Worm (Caenorhabditis elegans) whole organism, mixed stage, embryonic: ENCODE results near the gene C36A4.10.
A peak's percentile ranks its signal among the peaks of the same experiment; 100 is the strongest.

Experiments used
- M03D4.4 ChIP-seq: sonication (generic microtip); optimal IDR thresholded peaks from 2 replicates; lab custom pipeline; 2017; ENCODE audit warnings: mild to moderate bottlenecking, missing genetic modification characterization, missing compliant biosample characterization
- bed-3 ChIP-seq: fragments of 200-800 bp; sonication (Bioruptor generic); optimal IDR thresholded peaks from 3 replicates; lab custom pipeline; 2018; ENCODE audit warnings: mild to moderate bottlenecking, missing genetic modification characterization, moderate library complexity, missing compliant biosample characterization
- blmp-1 ChIP-seq: fragments of 150-350 bp; optimal IDR thresholded peaks from 2 replicates; lab custom pipeline; 2014; ENCODE audit warnings: missing biosample characterization, missing genetic modification characterization
- ceh-39 ChIP-seq: fragments of 150-350 bp; optimal IDR thresholded peaks from 2 replicates; lab custom pipeline; 2014; ENCODE audit warnings: missing biosample characterization, missing genetic modification characterization
- ceh-43 ChIP-seq: fragments of 200-800 bp; sonication (Bioruptor generic); optimal IDR thresholded peaks from 2 replicates; lab custom pipeline; 2018; ENCODE audit warnings: mild to moderate bottlenecking, missing genetic modification characterization, moderate library complexity, missing compliant biosample characterization
- ceh-83 ChIP-seq: fragments of 200-800 bp; sonication (Bioruptor generic); optimal IDR thresholded peaks from 2 replicates; lab custom pipeline; 2018; ENCODE audit warnings: mild to moderate bottlenecking, missing genetic modification characterization, missing compliant biosample characterization
- ces-1 ChIP-seq: fragments of 150-350 bp; optimal IDR thresholded peaks from 2 replicates; lab custom pipeline; 2014; ENCODE audit warnings: missing biosample characterization, missing genetic modification reagents, missing genetic modification characterization
- cnd-1 ChIP-seq: fragments of 200-800 bp; sonication (Bioruptor generic); optimal IDR thresholded peaks from 2 replicates; lab custom pipeline; 2018; ENCODE audit warnings: mild to moderate bottlenecking, missing genetic modification characterization, missing compliant biosample characterization
- drap-1 ChIP-seq: fragments of 200-800 bp; sonication (Bioruptor generic); optimal IDR thresholded peaks from 3 replicates; lab custom pipeline; 2018; ENCODE audit warnings: mild to moderate bottlenecking, missing genetic modification characterization, missing compliant biosample characterization
- elt-1 ChIP-seq: sonication (generic microtip); optimal IDR thresholded peaks from 2 replicates; lab custom pipeline; 2017; ENCODE audit warnings: missing genetic modification characterization, mild to moderate bottlenecking, missing compliant biosample characterization, antibody characterized with exemption, moderate library complexity, borderline replicate concordance; ENCODE audit not compliant: insufficient read depth
- elt-3 ChIP-seq: fragments of 150-350 bp; optimal IDR thresholded peaks from 2 replicates; lab custom pipeline; 2014; ENCODE audit warnings: missing biosample characterization, missing genetic modification characterization
- flh-1 ChIP-seq: fragments of 200-800 bp; sonication (Bioruptor generic); optimal IDR thresholded peaks from 2 replicates; lab custom pipeline; 2018; ENCODE audit warnings: mild to moderate bottlenecking, missing genetic modification characterization, moderate library complexity, missing compliant biosample characterization
- ham-2 ChIP-seq: fragments of 200-800 bp; sonication (Bioruptor generic); optimal IDR thresholded peaks from 2 replicates; lab custom pipeline; 2018; ENCODE audit warnings: mild to moderate bottlenecking, missing genetic modification characterization, missing compliant biosample characterization
- hlh-1 ChIP-seq: fragments of 150-350 bp; optimal IDR thresholded peaks from 2 replicates; lab custom pipeline; 2014; ENCODE audit warnings: missing biosample characterization, missing genetic modification reagents, missing genetic modification characterization
- lin-32 ChIP-seq: fragments of 200-800 bp; sonication (Bioruptor generic); optimal IDR thresholded peaks from 2 replicates; lab custom pipeline; 2018; ENCODE audit warnings: mild to moderate bottlenecking, missing genetic modification characterization, missing compliant biosample characterization
- lsy-2 ChIP-seq: fragments of 150-350 bp; optimal IDR thresholded peaks from 2 replicates; lab custom pipeline; 2014; ENCODE audit warnings: missing biosample characterization, missing genetic modification characterization
- mab-5 ChIP-seq: fragments of 150-350 bp; optimal IDR thresholded peaks from 2 replicates; lab custom pipeline; 2014; ENCODE audit warnings: missing biosample characterization, missing genetic modification characterization
- mep-1 ChIP-seq: fragments of 150-350 bp; optimal IDR thresholded peaks from 2 replicates; lab custom pipeline; 2017; ENCODE audit warnings: missing biosample characterization, missing genetic modification reagents, missing genetic modification characterization, inconsistent platforms
- mls-2 ChIP-seq: sonication (generic microtip); optimal IDR thresholded peaks from 2 replicates; lab custom pipeline; 2016; ENCODE audit warnings: mild to moderate bottlenecking, missing genetic modification characterization, moderate library complexity, missing compliant biosample characterization
- nhr-12 ChIP-seq: fragments of 150-350 bp; optimal IDR thresholded peaks from 2 replicates; lab custom pipeline; 2014; ENCODE audit warnings: missing biosample characterization, missing genetic modification characterization
- nhr-2 ChIP-seq: fragments of 150-350 bp; optimal IDR thresholded peaks from 2 replicates; lab custom pipeline; 2014; ENCODE audit warnings: missing biosample characterization, missing genetic modification characterization
- nhr-237 ChIP-seq: fragments of 150-350 bp; optimal IDR thresholded peaks from 2 replicates; lab custom pipeline; 2014; ENCODE audit warnings: missing biosample characterization, missing genetic modification characterization
- nhr-76 ChIP-seq: sonication (generic microtip); optimal IDR thresholded peaks from 2 replicates; lab custom pipeline; 2017; ENCODE audit warnings: missing biosample characterization, missing genetic modification characterization
- pha-4 ChIP-seq: fragments of 150-350 bp; optimal IDR thresholded peaks from 2 replicates; lab custom pipeline; 2018; ENCODE audit warnings: missing biosample characterization, missing genetic modification reagents, missing genetic modification characterization
- snpc-4 ChIP-seq: fragments of 150-350 bp; optimal IDR thresholded peaks from 2 replicates; lab custom pipeline; 2014; ENCODE audit warnings: missing biosample characterization, missing genetic modification characterization
- sptf-1 ChIP-seq: sonication (generic microtip); optimal IDR thresholded peaks from 2 replicates; lab custom pipeline; 2017; ENCODE audit warnings: mild to moderate bottlenecking, missing genetic modification characterization, moderate library complexity, missing compliant biosample characterization
- tbx-8 ChIP-seq: fragments of 200-800 bp; sonication (Bioruptor generic); optimal IDR thresholded peaks from 2 replicates; lab custom pipeline; 2018; ENCODE audit warnings: mild to moderate bottlenecking, missing genetic modification characterization, moderate library complexity, missing compliant biosample characterization
- unc-120 ChIP-seq: sonication (generic microtip); optimal IDR thresholded peaks from 2 replicates; lab custom pipeline; 2017; ENCODE audit warnings: missing genetic modification characterization, missing compliant biosample characterization; ENCODE audit not compliant: poor library complexity, severe bottlenecking
- zip-8 ChIP-seq: fragments of 150-350 bp; optimal IDR thresholded peaks from 2 replicates; lab custom pipeline; 2014; ENCODE audit warnings: missing biosample characterization, missing genetic modification characterization
- ztf-11 ChIP-seq: fragments of 150-350 bp; optimal IDR thresholded peaks from 2 replicates; lab custom pipeline; 2014; ENCODE audit warnings: missing biosample characterization, missing genetic modification characterization

C36A4.10 gene

DNA sequence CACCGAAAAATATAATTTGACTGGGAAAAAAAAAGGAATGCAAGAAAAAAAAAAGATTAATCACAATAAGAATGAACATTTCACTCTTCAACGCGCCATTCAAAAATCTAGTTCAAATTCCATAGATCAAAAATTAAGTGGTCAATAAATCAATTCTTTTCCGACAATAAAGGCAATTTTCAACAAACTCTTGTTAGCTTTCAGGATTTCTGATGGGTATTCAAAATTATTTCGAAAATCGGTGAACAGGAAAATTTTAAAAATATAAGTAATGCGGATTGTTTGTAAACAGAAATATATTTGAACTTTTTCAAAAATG is 30.4 kb downstream of the C36A4.10 start:
- TF ChIP-seq ceh-83 (GFP tag; lab: Kevin White, UChicago) (no peak), bed-3 (no peak), lsy-2 (tag; lab: Kevin White, UChicago) (no peak), ces-1 (GFP tag; lab: Kevin White, UChicago) (no peak), ztf-11 (tag; lab: Kevin White, UChicago) (no peak), snpc-4 (tag; lab: Kevin White, UChicago) (no peak), mab-5 (tag; lab: Kevin White, UChicago) (no peak), elt-1 (tag; lab: Kevin White, UChicago) (no peak), flh-1 (GFP tag; lab: Kevin White, UChicago) (no peak), mep-1 (tag; lab: Kevin White, UChicago) (no peak), ceh-39 (tag; lab: Kevin White, UChicago) (no peak), nhr-76 (tag; lab: Kevin White, UChicago) (no peak), zip-8 (tag; lab: Kevin White, UChicago) (no peak), cnd-1 (tag; lab: Kevin White, UChicago) (no peak), drap-1 (GFP tag; lab: Kevin White, UChicago) (no peak), unc-120 (tag; lab: Kevin White, UChicago) (no peak), pha-4 (tag; lab: Kevin White, UChicago) (no peak)

DNA sequence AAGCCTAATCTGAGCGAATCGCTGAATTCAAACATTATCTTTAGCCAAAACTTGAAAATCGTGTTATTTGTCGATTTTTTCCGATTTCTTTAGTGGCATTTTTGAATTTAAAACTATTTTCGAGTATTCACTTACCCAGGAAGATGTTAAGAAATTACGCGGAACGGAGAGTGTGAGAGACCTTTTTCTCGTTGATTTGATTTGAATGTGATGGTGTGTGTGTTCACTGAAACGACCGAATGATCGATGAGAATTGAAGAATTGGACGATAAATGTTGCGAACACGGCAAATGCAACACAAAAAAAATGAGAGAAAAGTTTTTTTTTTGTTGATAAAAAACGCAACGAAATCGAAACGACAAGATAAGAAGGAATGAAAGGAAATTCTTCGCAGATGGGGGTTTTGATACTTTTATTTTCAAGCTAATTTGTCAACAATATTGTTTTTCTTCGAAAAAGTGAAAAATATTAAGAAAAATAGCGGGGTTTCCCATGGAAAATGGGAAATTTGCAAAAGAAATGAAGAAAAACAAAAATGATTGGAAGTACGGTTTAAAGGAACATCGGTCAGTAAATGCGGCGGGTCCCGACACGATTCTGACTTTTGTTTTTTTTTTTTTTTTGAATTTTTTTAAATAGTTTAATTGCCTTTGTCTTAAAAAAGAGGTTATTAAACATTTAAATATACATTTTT is 30.9 kb downstream of the C36A4.10 start, which contains the start of gene mtm-3:
Gene mtm-3 (minus strand): TSS at position 228 of the 694 bp plus-strand sequence.
- TF ChIP-seq mep-1 (tag; lab: Kevin White, UChicago) (no peak), snpc-4 (tag; lab: Kevin White, UChicago) (no peak), nhr-2 (no peak), pha-4 (tag; lab: Kevin White, UChicago) (no peak), flh-1 (GFP tag; lab: Kevin White, UChicago) (no peak), ces-1 (GFP tag; lab: Kevin White, UChicago) (no peak), nhr-12 (tag; lab: Kevin White, UChicago) (no peak), ham-2 (no peak), nhr-237 (tag; lab: Kevin White, UChicago) (no peak), blmp-1 (no peak), zip-8 (tag; lab: Kevin White, UChicago) (no peak), lin-32 (no peak), cnd-1 (tag; lab: Kevin White, UChicago) (no peak), ceh-43 (GFP tag; lab: Kevin White, UChicago) (no peak), ceh-83 (GFP tag; lab: Kevin White, UChicago) (no peak)

- TF ChIP-seq pha-4 (tag; lab: Kevin White, UChicago) = no peak
- peak; percentile 2 for TF ChIP-seq unc-120 (tag; lab: Kevin White, UChicago)
- no peak for TF ChIP-seq elt-3 (tag; lab: Kevin White, UChicago)
- no peak for TF ChIP-seq hlh-1
- TF ChIP-seq ham-2 = no peak
Observed at ce11 chrIII:3799213-3799612, 32.1 kb downstream of the C36A4.10 start.

DNA sequence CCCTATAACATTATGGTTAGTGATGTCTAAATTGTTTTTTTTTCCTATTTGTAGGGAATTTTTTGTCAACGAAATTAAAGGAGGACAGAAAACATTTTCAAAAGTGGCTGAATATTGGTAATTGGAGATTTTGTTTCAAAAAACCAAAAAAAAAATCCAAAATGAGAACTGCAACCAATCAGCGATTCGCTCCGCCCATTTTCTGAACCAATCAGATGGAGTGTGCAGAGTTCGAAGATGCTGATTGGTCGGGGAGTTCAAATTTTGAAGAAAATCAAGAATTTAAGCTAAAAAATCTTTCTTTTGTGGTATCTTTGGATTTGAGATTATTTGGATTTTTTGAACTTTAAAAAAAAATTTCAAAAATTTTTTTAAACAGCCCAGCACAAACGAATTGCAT is 32.9 kb downstream of the C36A4.10 start:
- TF ChIP-seq M03D4.4 (tag; lab: Kevin White, UChicago) (no peak), tbx-8 (GFP tag; lab: Kevin White, UChicago) (no peak), zip-8 (tag; lab: Kevin White, UChicago) (no peak), sptf-1 (tag; lab: Kevin White, UChicago) (no peak)

ce11 chrIII:3797180-3798026 is 33.9 kb downstream of the C36A4.10 start:
- no peak for TF ChIP-seq mls-2 (tag; lab: Kevin White, UChicago)
- TF ChIP-seq elt-1 (tag; lab: Kevin White, UChicago) = peak; percentile 90
- TF ChIP-seq ztf-11 (tag; lab: Kevin White, UChicago) = no peak
- no peak for TF ChIP-seq blmp-1
- no peak for TF ChIP-seq ceh-43 (GFP tag; lab: Kevin White, UChicago)
- TF ChIP-seq hlh-1 = no peak
- no peak for TF ChIP-seq sptf-1 (tag; lab: Kevin White, UChicago)
